Worm (Caenorhabditis elegans) whole organism, dauer: ENCODE measurements around the gene K06H7.7.

Source experiments
- unc-62 ChIP-seq: sonication (generic microtip); optimal IDR thresholded peaks from 2 replicates; lab custom pipeline; 2017; ENCODE audit warnings: missing biosample characterization, missing genetic modification reagents, missing genetic modification characterization

K06H7.7 gene

DNA sequence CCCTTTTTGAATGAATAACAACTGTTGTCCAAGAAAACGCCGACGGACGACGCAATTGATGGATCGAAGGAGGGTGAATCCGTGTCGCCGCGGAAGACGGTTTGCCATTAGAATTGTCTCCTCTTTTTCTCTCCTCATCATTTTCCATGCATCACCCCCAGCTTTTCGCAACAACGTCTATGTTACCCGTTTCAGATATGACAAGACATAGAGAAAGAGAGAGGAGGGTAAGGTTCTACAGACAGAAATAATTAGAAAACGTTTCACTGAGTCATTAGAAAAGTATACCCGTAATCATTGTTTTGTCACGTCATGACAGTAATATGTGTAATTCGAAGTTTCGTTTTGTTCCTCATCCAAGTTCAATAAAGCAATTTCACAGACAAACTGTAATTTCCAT, 20.5 kb upstream of the K06H7.7 start:
- TF ChIP-seq unc-62 (GFP tag; lab: Kevin White, UChicago) = no peak

DNA sequence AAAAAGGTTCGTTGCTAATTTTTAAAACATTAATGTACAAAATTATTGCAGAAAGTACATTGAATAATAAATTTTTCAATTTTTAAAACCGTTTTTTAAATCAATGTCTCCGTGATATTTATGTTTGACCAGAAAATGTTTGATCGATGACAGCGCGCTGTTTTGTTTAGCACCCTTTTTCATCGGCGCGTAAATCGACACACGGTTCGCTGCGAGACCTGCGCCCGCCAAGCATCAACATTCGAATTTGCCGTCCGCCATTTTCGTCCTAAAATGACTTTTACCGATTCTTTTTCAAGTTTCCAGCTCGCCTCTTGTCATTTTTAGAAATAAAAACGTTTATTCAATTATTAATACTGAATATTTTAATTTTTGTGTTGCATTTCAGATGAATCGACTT, 15.7 kb upstream of the K06H7.7 start, which contains the start of gene plk-1:
plk-1 (plus strand) TSS at position 389 of the 400 bp plus-strand sequence.
- TF ChIP-seq unc-62 (GFP tag; lab: Kevin White, UChicago) = no peak

DNA sequence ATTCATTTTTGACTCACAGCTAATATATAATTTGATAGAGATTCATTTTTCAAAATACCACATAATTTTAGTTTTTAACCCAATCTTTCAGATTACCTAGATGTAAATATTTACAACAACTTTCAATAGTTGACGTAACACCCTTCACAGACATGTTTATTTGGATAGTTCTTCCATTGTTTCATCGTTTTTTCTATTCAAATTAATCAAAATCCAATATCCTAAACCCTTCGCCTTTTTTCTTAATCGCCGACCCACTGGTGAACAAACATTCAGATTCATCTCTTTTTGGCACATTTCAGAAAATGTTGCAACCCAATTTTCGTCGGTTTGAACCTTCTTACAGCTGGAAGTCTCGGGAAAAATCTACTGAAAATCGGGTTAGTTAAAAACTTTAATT, 13.7 kb upstream of the K06H7.7 start, which contains the start of gene K06H7.1:
K06H7.1 (plus strand) TSS at position 301 of the 400 bp plus-strand sequence.
- no peak for TF ChIP-seq unc-62 (GFP tag; lab: Kevin White, UChicago)

DNA sequence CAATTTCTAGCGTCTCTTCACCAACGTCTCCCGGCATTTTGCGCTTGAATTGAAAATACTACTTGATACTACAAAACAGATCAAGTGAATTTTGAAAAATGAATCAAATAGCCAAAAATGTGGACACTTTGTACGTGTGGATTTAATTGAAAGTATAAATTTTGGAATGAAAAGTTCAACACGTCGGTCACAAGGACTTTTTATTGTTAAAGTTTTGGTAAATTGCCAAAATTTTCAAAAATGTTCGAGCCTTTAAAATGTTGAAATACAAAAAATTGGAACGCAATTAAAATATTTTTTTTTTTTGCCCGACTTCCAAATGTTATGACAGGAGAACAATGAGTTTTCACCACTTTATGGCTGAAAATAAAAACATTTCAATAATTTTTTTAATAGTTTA, 12.8 kb upstream of the K06H7.7 start, which contains the start of gene K06H7.8:
K06H7.8 (minus strand) TSS at position 101 of the 400 bp plus-strand sequence.
- no peak for TF ChIP-seq unc-62 (GFP tag; lab: Kevin White, UChicago)

DNA sequence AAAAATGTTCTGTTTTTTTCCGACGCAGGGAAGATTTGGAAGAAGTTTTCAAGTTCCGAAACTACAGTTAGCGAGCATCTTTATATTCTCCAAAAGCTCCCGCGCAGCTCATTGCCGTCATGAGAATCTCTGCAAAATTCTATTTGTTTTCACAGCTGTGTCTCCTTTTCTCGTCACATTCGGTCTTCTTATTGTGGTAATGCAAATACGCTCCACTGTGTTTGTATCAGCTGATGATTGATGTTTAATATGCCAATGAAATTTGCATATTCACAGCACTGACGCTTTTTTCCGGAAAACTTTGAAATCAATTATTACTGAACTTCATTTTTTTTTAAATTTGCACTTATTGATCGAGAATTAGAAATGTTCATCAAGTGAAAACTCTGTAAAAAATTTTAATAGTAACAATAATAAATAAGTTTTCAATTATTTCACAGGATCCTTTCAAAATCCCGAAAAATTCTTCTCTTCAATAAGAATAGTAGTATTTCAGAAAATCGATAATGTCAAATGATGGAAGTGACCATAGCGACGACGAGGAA, 7.9 kb upstream of the K06H7.7 start, which contains the start of gene K06H7.2:
K06H7.2 (plus strand) TSS at position 495 of the 545 bp plus-strand sequence.
- no peak for TF ChIP-seq unc-62 (GFP tag; lab: Kevin White, UChicago)

DNA sequence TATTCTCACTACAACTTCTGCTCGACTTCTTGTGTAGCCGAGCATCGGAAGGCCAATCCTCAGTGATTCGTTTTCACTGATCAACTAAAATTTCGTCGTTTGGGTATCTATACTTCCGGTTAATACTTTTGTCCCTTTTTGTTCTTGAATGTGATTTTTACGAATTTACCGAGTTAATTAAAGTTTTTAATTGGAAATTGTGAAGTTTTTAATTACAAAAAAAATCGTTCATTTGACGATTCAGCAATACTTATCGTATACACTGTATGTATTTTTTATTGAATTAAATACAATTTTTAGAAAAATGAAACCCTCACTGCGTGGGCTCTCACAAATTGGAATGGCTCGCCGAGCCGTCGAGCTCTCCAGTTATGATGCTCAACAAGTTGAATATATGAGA, 6.1 kb upstream of the K06H7.7 start, which contains the start of gene idi-1:
idi-1 (plus strand) TSS at position 301 of the 400 bp plus-strand sequence.
- no peak for TF ChIP-seq unc-62 (GFP tag; lab: Kevin White, UChicago)

DNA sequence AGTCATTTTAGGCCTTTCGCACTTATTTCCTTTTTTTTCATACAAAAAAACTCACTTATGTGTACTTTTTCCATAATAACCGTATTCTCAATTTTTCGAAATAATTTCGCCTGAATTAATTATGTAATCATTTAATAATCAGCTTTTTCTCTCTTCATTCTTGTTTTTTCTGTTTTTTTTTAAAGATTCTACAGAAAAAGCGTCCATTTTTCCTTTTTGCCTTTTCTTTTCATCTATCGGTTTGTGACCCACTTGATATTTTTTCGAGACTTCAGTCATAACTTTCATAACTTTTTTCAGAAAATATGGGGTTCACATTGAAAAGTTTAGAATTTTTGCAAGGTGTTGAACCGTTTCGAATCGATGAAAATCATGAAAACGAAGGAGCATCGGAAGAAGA, 3.0 kb upstream of the K06H7.7 start, which contains the start of gene vms-1:
vms-1 (plus strand) TSS at position 301 of the 400 bp plus-strand sequence.
- TF ChIP-seq unc-62 (GFP tag; lab: Kevin White, UChicago) = no peak

DNA sequence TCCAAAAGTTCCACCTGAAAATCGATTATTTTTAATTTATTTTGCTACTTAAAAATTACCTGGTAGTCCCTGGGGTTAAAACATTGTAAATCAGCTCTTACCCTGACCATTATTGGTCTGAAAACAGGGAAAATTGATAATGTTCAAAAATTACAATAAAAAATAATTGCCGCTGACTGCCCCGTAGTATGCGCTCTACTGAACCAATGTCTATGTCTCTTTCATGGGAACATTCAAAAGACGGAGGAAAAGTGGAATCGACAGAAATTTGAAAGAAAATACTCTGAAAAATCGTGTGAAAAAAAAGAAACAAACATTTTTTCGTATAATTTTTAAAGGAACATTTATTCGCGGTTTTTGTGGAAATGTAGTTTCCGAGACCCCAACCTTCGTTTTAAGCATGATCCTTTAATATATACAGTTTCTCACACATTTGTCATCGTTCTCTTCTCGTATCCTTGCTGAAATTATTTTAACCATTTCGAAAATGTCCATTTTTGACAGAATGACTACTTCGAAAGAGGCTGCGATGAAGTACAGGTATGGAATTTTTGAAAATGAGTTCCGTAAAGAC, 5.0 kb downstream of the K06H7.7 start, which contains the start of the genes dcr-1 and apc-2:
dcr-1 (minus strand) TSS at position 117 of the 574 bp plus-strand sequence.
apc-2 (plus strand) TSS at position 465 of the 574 bp plus-strand sequence.
- TF ChIP-seq unc-62 (GFP tag; lab: Kevin White, UChicago) = no peak

DNA sequence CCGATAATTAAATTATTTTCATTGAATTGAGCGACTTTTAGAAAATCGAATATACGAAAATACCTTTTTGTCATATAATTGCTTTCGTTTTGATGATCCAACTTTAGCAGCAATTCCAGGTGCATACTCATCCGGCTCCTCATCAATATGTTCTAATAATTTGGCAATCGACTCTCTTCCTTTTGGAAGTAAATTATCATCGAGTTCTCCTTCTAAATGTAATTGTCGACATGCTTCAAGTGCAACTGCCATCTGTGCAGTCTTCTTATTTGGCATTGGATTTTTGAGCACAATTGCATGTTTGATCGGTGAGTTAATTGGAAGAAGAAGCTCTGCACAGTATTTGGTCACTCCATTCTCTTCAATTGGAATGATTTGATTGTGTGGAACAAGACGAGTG, 8.1 kb downstream of the K06H7.7 start:
- no peak for TF ChIP-seq unc-62 (GFP tag; lab: Kevin White, UChicago)

DNA sequence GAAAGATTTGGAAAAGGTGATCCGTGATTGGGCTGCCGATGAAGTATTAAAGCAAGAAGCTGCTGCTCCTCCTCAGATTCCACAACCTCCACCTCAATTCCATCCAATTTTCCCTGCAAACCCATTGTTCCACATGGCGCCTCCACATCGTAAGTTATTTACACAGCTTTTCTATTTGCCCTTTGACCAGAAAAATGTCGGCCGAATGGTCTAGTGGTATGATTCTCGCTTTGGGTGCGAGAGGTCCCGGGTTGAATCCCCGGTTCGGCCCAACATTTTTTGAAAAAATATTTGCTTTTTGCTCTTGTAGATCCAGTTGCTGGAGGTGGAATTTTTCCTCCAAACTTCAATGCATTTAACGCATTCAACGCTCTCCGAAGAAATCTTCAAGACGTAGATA, 16.1 kb downstream of the K06H7.7 start:
- no peak for TF ChIP-seq unc-62 (GFP tag; lab: Kevin White, UChicago)

DNA sequence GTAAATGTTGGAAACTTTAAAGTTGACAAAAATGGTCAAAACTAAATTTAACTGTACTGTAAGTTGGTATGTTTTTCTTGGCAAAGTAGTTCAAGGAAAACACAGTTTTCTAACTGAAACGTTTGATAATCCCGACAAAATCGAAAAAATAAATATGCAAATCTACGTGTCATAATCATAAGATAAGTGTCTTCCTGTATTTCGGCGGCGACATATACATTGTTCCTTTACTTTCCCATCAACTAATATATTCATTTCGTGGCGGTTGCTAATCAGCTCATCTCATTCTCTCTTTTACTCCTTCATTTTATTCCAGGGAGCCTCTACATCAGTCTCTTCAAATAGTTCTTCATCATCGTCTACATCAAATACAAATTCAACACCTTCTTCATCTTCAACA, 17.5 kb downstream of the K06H7.7 start:
- no peak for TF ChIP-seq unc-62 (GFP tag; lab: Kevin White, UChicago)

DNA sequence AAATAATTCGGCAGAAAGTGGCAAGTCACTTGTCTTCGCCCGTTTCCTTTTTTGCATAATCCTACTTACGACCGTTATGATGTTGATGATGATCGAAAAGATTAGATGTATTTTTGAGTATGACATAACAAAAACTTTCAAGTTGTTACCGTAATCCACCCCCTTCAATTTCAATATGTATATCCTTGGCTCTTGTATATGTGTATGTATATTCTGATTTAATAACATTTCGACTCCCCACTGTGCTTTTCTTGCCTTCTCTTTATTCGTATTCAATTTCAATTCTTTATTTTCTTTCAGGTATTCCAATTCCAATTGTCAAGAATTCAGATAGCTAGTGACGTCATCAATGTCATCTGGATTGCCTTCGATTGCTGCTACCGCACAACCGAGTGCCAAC, 18.3 kb downstream of the K06H7.7 start, which contains the start of gene pros-1:
pros-1 (plus strand) TSS at position 301 of the 400 bp plus-strand sequence.
- no peak for TF ChIP-seq unc-62 (GFP tag; lab: Kevin White, UChicago)

DNA sequence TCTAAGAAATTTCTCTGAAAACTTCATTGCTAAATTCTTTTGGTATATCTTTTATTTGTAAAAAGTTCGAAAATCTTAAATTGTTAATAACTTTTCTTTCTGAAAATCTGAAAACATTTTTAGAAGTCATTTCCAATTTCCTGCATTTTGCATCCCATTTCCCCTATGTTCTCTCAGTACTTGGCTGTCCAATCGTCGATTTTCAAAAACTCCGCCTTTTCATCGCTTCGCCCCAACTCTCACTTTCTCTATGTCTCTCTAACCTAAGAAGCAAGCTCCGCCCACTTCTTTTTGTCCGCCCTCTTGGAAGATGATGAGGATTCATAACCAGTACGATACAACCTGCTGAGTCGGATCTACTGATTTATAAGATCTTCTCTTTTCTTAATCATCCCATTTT, 20.2 kb downstream of the K06H7.7 start:
- TF ChIP-seq unc-62 (GFP tag; lab: Kevin White, UChicago) = no peak

DNA sequence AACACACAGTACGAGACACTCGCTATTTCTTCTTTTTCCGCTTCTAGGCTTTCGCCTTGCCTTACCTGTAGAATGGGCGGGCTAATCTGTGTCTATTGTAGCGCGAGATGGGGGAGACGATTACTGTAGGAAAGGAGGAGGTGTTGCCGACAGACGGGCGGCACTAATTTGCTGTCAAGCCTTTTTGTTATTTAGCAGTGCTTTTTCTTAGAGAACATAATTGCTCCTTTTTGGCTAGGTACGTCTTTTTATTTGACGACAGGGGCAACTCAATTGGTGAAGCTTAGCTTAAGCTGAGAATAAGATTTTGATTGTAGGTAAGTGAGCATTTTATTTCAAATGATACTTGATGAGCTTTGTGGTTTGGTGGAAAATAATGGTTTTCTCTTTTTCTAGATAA, 21.6 kb downstream of the K06H7.7 start:
- TF ChIP-seq unc-62 (GFP tag; lab: Kevin White, UChicago) = no peak

DNA sequence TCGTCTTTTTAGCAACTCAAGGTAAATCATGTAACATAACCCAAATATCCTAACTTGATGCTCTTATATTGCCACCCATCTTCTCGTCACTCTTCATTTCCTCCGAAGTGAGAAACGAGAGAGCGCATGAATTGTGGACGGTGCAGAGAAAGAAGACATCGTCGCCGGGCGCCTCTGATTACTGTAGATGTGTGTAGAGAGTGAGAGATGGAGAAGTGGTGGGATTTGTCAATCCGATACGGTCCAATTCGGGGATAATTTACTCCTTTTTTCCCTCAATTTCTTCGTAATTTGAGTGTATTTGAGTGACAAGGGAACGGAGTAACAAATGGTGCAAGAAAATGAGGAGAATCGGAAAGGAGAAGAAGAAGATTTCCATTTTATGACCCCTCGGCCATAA, 24.2 kb downstream of the K06H7.7 start:
- TF ChIP-seq unc-62 (GFP tag; lab: Kevin White, UChicago) = no peak

DNA sequence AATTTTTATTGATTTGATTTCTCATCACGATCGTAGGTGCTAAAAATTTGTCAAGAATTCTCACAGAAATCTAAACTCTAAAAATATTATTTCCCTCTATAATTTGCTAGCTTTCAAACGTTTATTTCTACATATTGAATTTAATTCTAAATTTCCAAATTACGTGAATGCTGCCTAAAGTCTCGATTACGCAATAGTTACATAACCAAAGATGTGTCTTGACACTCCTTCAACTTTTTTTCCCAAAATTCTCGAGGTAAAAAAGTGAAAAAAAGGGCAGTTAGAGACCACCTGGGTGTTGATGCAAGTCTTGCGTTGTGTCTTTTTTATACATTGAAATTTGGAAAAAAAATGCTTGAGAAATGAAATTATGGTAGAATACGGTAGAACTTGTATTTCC, 33.4 kb downstream of the K06H7.7 start:
- no peak for TF ChIP-seq unc-62 (GFP tag; lab: Kevin White, UChicago)

DNA sequence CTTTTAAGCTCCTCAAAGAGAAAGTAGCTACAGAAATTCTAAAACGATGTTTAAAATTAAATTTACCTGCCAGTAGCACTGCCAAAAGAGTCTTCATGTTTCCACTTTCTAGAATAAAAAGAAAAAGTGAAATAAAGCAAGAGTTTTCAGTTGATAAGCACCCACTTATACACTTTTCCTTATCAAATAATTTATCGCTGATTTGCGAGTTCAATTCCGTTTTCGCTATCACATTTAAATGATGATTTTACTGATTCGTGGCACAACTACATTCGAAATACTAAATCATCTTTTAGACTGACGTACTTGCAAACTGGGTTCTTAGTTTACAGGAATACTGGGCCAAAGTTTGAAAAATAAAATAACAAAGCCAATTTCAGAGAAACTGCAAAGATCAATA, 34.3 kb downstream of the K06H7.7 start, which contains the start of gene K12H4.7:
K12H4.7 (minus strand) TSS at position 138 of the 400 bp plus-strand sequence.
- no peak for TF ChIP-seq unc-62 (GFP tag; lab: Kevin White, UChicago)
